Worm (Caenorhabditis elegans): ENCODE results near the gene F53G2.12.

ce11 chrII:2458881-2459280 lies 20.0 kb downstream of the F53G2.12 start, which contains the start of gene pqn-42:
- TF ChIP-seq dao-5 (tag; optimal IDR thresholded peaks at IDR 0.05) (no peak), W03F9.2 (tag; optimal IDR thresholded peaks at IDR 0.05) (no peak)
